Worm (Caenorhabditis elegans) whole organism, L4 larva: ENCODE results near the gene cht-5.

Source experiments
- D1046.2 ChIP-seq: fragments of 200-800 bp; sonication (Bioruptor generic); IDR thresholded peaks from 2 replicates; pipeline ENCODE4 v1.3.6; 2022; ENCODE audit warnings: missing genetic modification characterization, missing compliant biosample characterization
- F26F4.8 ChIP-seq: fragments of 200-800 bp; sonication (Bioruptor generic); conservative IDR thresholded peaks from 2 replicates; pipeline ENCODE4 v1.3.6; 2022; ENCODE audit warnings: missing genetic modification characterization, missing compliant biosample characterization
- F37D6.2 ChIP-seq: sonication (generic microtip); optimal IDR thresholded peaks from 2 replicates; lab custom pipeline; 2016; ENCODE audit warnings: mild to moderate bottlenecking, missing genetic modification characterization, missing compliant biosample characterization
- F49E8.2 ChIP-seq: sonication (generic microtip); optimal IDR thresholded peaks from 2 replicates; lab custom pipeline; 2016; ENCODE audit warnings: missing compliant biosample characterization, mild to moderate bottlenecking, missing genetic modification characterization, borderline replicate concordance
- R02D3.7 ChIP-seq: fragments of 150-350 bp; sonication (generic microtip); optimal IDR thresholded peaks from 3 replicates; lab custom pipeline; 2014; ENCODE audit warnings: missing biosample characterization, missing genetic modification characterization
- T26A8.4 ChIP-seq: fragments of 200-800 bp; sonication (Bioruptor generic); IDR thresholded peaks from 2 replicates; pipeline ENCODE4 v1.3.6; 2022; ENCODE audit warnings: missing genetic modification characterization, missing compliant biosample characterization
- Y48G9A.11 ChIP-seq: fragments of 200-800 bp; sonication (Bioruptor generic); IDR thresholded peaks from 2 replicates; pipeline ENCODE4 v1.3.6; 2022; ENCODE audit warnings: missing genetic modification reagents, missing genetic modification characterization, missing compliant biosample characterization
- Y75B8A.6 ChIP-seq: fragments of 200-800 bp; sonication (Bioruptor generic); IDR thresholded peaks from 2 replicates; pipeline ENCODE4 v1.3.6; 2022; ENCODE audit warnings: missing genetic modification reagents, missing genetic modification characterization, missing compliant biosample characterization
- ZK546.5 ChIP-seq, 2 experiments: sonication (generic microtip); optimal IDR thresholded peaks; 2 replicates each; lab custom pipeline; 2017; ENCODE audit warnings: missing biosample characterization in 2 of 2, missing genetic modification characterization in 2 of 2
- aly-2 ChIP-seq: sonication (generic microtip); optimal IDR thresholded peaks from 2 replicates; lab custom pipeline; 2018; ENCODE audit warnings: missing biosample characterization, missing genetic modification characterization
- ceh-20 ChIP-seq: fragments of 200-800 bp; sonication (Bioruptor generic); IDR thresholded peaks from 2 replicates; pipeline ENCODE4 v1.3.6; 2022; ENCODE audit warnings: missing genetic modification reagents, missing genetic modification characterization, missing compliant biosample characterization
- ceh-32 ChIP-seq: sonication (generic microtip); optimal IDR thresholded peaks from 2 replicates; lab custom pipeline; 2016; ENCODE audit warnings: mild to moderate bottlenecking, missing genetic modification characterization, missing compliant biosample characterization; ENCODE audit not compliant: poor library complexity
- ceh-62 ChIP-seq: sonication (generic microtip); optimal IDR thresholded peaks from 2 replicates; lab custom pipeline; 2017; ENCODE audit warnings: missing biosample characterization, missing genetic modification characterization
- ceh-82 ChIP-seq: sonication (generic microtip); optimal IDR thresholded peaks from 2 replicates; lab custom pipeline; 2017; ENCODE audit warnings: missing biosample characterization, missing genetic modification characterization
- ces-1 ChIP-seq: fragments of 150-350 bp; sonication (generic microtip); optimal IDR thresholded peaks from 4 replicates; lab custom pipeline; 2014; ENCODE audit warnings: missing biosample characterization, missing genetic modification reagents, missing genetic modification characterization
- cey-2 ChIP-seq: sonication (generic microtip); optimal IDR thresholded peaks from 3 replicates; lab custom pipeline; 2017; ENCODE audit warnings: missing genetic modification characterization, mild to moderate bottlenecking, missing compliant biosample characterization, antibody characterized with exemption, borderline replicate concordance; ENCODE audit not compliant: insufficient read depth
- ctbp-1 ChIP-seq: fragments of 200-800 bp; sonication (Bioruptor generic); IDR thresholded peaks from 2 replicates; pipeline ENCODE4 v1.3.6; 2022; ENCODE audit warnings: missing genetic modification reagents, missing genetic modification characterization, missing compliant biosample characterization
- daf-8 ChIP-seq: fragments of 200-800 bp; sonication (Bioruptor generic); IDR thresholded peaks from 2 replicates; pipeline ENCODE4 v1.3.6; 2022; ENCODE audit warnings: missing genetic modification characterization, missing compliant biosample characterization
- dmd-6 ChIP-seq: fragments of 200-800 bp; sonication (Bioruptor generic); IDR thresholded peaks from 2 replicates; pipeline ENCODE4 v1.3.6; 2022; ENCODE audit warnings: missing genetic modification reagents, missing genetic modification characterization, missing compliant biosample characterization
- dmd-8 ChIP-seq: fragments of 200-800 bp; sonication (Bioruptor generic); IDR thresholded peaks from 2 replicates; pipeline ENCODE4 v1.3.6; 2022; ENCODE audit warnings: missing genetic modification characterization, missing compliant biosample characterization
- egl-27 ChIP-seq: sonication (generic microtip); optimal IDR thresholded peaks from 3 replicates; lab custom pipeline; 2017; ENCODE audit warnings: missing biosample characterization, missing genetic modification reagents, missing genetic modification characterization
- fos-1 ChIP-seq: fragments of 150-350 bp; optimal IDR thresholded peaks from 2 replicates; lab custom pipeline; 2014; ENCODE audit warnings: missing biosample characterization, missing genetic modification characterization
- hlh-11 ChIP-seq: fragments of 200-800 bp; sonication (Bioruptor generic); optimal IDR thresholded peaks from 2 replicates; lab custom pipeline; 2018; ENCODE audit warnings: mild to moderate bottlenecking, missing genetic modification characterization, missing compliant biosample characterization
- hlh-30 ChIP-seq: sonication (generic microtip); optimal IDR thresholded peaks from 2 replicates; lab custom pipeline; 2017; ENCODE audit warnings: antibody characterized with exemption, mild to moderate bottlenecking, missing genetic modification characterization, missing compliant biosample characterization; ENCODE audit not compliant: insufficient read depth
- jun-1 ChIP-seq: fragments of 150-350 bp; optimal IDR thresholded peaks from 2 replicates; lab custom pipeline; 2014; ENCODE audit warnings: missing biosample characterization, missing genetic modification reagents, missing genetic modification characterization
- lin-1 ChIP-seq: fragments of 200-800 bp; sonication (Bioruptor generic); IDR thresholded peaks from 2 replicates; pipeline ENCODE4 v1.3.6; 2022; ENCODE audit warnings: missing genetic modification reagents, missing genetic modification characterization, missing compliant biosample characterization
- lin-29 ChIP-seq: fragments of 200-800 bp; sonication (Bioruptor generic); IDR thresholded peaks from 2 replicates; pipeline ENCODE4 v1.3.6; 2022; ENCODE audit warnings: missing genetic modification reagents, missing genetic modification characterization, missing compliant biosample characterization
- mep-1 ChIP-seq: fragments of 150-350 bp; sonication (generic microtip); optimal IDR thresholded peaks from 3 replicates; lab custom pipeline; 2014; ENCODE audit warnings: missing biosample characterization, missing genetic modification characterization
- mes-2 ChIP-seq: sonication (generic microtip); optimal IDR thresholded peaks from 2 replicates; lab custom pipeline; 2016; ENCODE audit warnings: missing genotype, mild to moderate bottlenecking, missing genetic modification characterization, missing compliant biosample characterization; ENCODE audit not compliant: poor library complexity, severe bottlenecking
- mxl-2 ChIP-seq: fragments of 200-800 bp; sonication (Bioruptor generic); conservative IDR thresholded peaks from 2 replicates; pipeline ENCODE4 v1.3.6; 2022; ENCODE audit warnings: missing genetic modification reagents, missing genetic modification characterization, missing compliant biosample characterization
- nhr-102 ChIP-seq: sonication (generic microtip); optimal IDR thresholded peaks from 2 replicates; lab custom pipeline; 2016; ENCODE audit warnings: mild to moderate bottlenecking, missing genetic modification characterization, moderate library complexity, missing compliant biosample characterization
- nhr-28 ChIP-seq: fragments of 150-350 bp; optimal IDR thresholded peaks from 2 replicates; lab custom pipeline; 2014; ENCODE audit warnings: missing biosample characterization, missing genetic modification characterization
- nhr-41 ChIP-seq: fragments of 200-800 bp; sonication (Bioruptor generic); IDR thresholded peaks from 2 replicates; pipeline ENCODE4 v1.3.6; 2022; ENCODE audit warnings: missing genetic modification reagents, missing genetic modification characterization, missing compliant biosample characterization
- nhr-42 ChIP-seq: fragments of 200-800 bp; sonication (Bioruptor generic); IDR thresholded peaks from 2 replicates; pipeline ENCODE4 v1.3.6; 2022; ENCODE audit warnings: missing genetic modification characterization, missing compliant biosample characterization
- nhr-76 ChIP-seq: fragments of 150-350 bp; optimal IDR thresholded peaks from 2 replicates; lab custom pipeline; 2014; ENCODE audit warnings: missing biosample characterization, missing genetic modification characterization
- nhr-77 ChIP-seq: fragments of 150-350 bp; optimal IDR thresholded peaks from 2 replicates; lab custom pipeline; 2014; ENCODE audit warnings: missing biosample characterization, missing genetic modification characterization
- pha-4 ChIP-seq, 2 experiments: fragments of 150-350 bp in 1 of 2; fragments of 200-800 bp in 1 of 2; sonication (Bioruptor generic) in 1 of 2; IDR thresholded peaks in 1 of 2; optimal IDR thresholded peaks in 1 of 2; 2 replicates each; pipeline versions ENCODE4 v1.3.6 to Lab custom; 2014 to 2022; ENCODE audit warnings: missing genetic modification characterization in 2 of 2, missing genetic modification reagents in 2 of 2, missing biosample characterization in 1 of 2, missing compliant biosample characterization in 1 of 2
- php-3 ChIP-seq: fragments of 200-800 bp; sonication (Bioruptor generic); IDR thresholded peaks from 2 replicates; pipeline ENCODE4 v1.3.6; 2022; ENCODE audit warnings: missing genetic modification reagents, missing genetic modification characterization, missing compliant biosample characterization
- pqm-1 ChIP-seq: sonication (generic microtip); optimal IDR thresholded peaks from 2 replicates; lab custom pipeline; 2017; ENCODE audit warnings: missing biosample characterization, missing genetic modification characterization
- rbr-2 ChIP-seq: sonication (generic microtip); optimal IDR thresholded peaks from 2 replicates; lab custom pipeline; 2016; ENCODE audit warnings: missing genotype, missing genetic modification characterization, missing compliant biosample characterization
- sdz-12 ChIP-seq: fragments of 200-800 bp; sonication (Bioruptor generic); optimal IDR thresholded peaks from 2 replicates; lab custom pipeline; 2018; ENCODE audit warnings: mild to moderate bottlenecking, missing genetic modification characterization, missing compliant biosample characterization
- snpc-1.2 ChIP-seq: fragments of 200-800 bp; sonication (Bioruptor generic); IDR thresholded peaks from 2 replicates; pipeline ENCODE4 v1.3.6; 2022; ENCODE audit warnings: missing genetic modification reagents, missing genetic modification characterization, missing compliant biosample characterization
- snpc-4 ChIP-seq: fragments of 150-350 bp; optimal IDR thresholded peaks from 2 replicates; lab custom pipeline; 2014; ENCODE audit warnings: missing biosample characterization, missing genetic modification characterization
- spr-3 ChIP-seq: fragments of 200-800 bp; sonication (Bioruptor generic); optimal IDR thresholded peaks from 2 replicates; lab custom pipeline; 2018; ENCODE audit warnings: mild to moderate bottlenecking, missing genetic modification characterization, missing compliant biosample characterization
- tra-1 ChIP-seq: fragments of 200-800 bp; sonication (Bioruptor generic); IDR thresholded peaks from 2 replicates; pipeline ENCODE4 v1.3.6; 2022; ENCODE audit warnings: missing genetic modification reagents, missing genetic modification characterization, missing compliant biosample characterization
- unc-39 ChIP-seq: sonication (generic microtip); optimal IDR thresholded peaks from 2 replicates; lab custom pipeline; 2017; ENCODE audit warnings: missing biosample characterization, missing genetic modification characterization
- unc-62 ChIP-seq, 3 experiments: fragments of 150-350 bp in 1 of 3; sonication (generic microtip); optimal IDR thresholded peaks in 2 of 3; peaks in 1 of 3; 1 replicate in 1 of 3; 2 replicates in 2 of 3; lab custom pipeline; 2014 to 2017; ENCODE audit warnings: missing biosample characterization in 3 of 3, missing genetic modification characterization in 3 of 3, missing genetic modification reagents in 3 of 3, missing genotype in 1 of 3
- vab-7 ChIP-seq: fragments of 200-800 bp; sonication (Bioruptor generic); IDR thresholded peaks from 2 replicates; pipeline ENCODE4 v1.3.6; 2022; ENCODE audit warnings: missing genetic modification reagents, missing genetic modification characterization, missing compliant biosample characterization
- zfp-2 ChIP-seq: sonication (generic microtip); optimal IDR thresholded peaks from 2 replicates; lab custom pipeline; 2016; ENCODE audit warnings: mild to moderate bottlenecking, missing genetic modification characterization, missing compliant biosample characterization
- zip-2 ChIP-seq: fragments of 150-350 bp; optimal IDR thresholded peaks from 2 replicates; lab custom pipeline; 2014; ENCODE audit warnings: missing biosample characterization, missing genetic modification characterization
- ztf-11 ChIP-seq: fragments of 150-350 bp; optimal IDR thresholded peaks from 2 replicates; lab custom pipeline; 2014; ENCODE audit warnings: missing biosample characterization, missing genetic modification characterization

cht-5 gene

ce11 chrV:10087103-10087502, 27.3 kb upstream of the cht-5 start, which contains the start of gene R04B5.5 (continued):
- TF ChIP-seq zip-2 (no peak), T26A8.4 (no peak), ceh-32 (tag; lab: Kevin White, UChicago) (no peak), rbr-2 (tag; lab: Kevin White, UChicago) (no peak), spr-3 (GFP tag; lab: Kevin White, UChicago) (no peak), nhr-42 (no peak), ceh-20 (GFP tag; lab: Robert Waterston, UW) (no peak), hlh-30 (tag; lab: Kevin White, UChicago) (peak; percentile 58), jun-1 (tag; lab: Kevin White, UChicago) (no peak), ces-1 (GFP tag; lab: Kevin White, UChicago) (no peak), unc-62 (GFP tag; optimal IDR thresholded peaks at IDR 0.05 in 1 of 2; lab: Kevin White, UChicago) (no peak), unc-62 (tag; optimal IDR thresholded peaks at IDR 0.05; lab: Kevin White, UChicago) (no peak), snpc-1.2 (GFP tag; lab: Robert Waterston, UW) (no peak), hlh-11 (tag; lab: Kevin White, UChicago) (peak; percentile 74), php-3 (GFP tag; lab: Robert Waterston, UW) (peak; percentile 89), nhr-102 (tag; lab: Kevin White, UChicago) (peak; percentile 48), daf-8 (GFP tag; lab: Robert Waterston, UW) (no peak), lin-1 (GFP tag; lab: Robert Waterston, UW) (no peak), Y48G9A.11 (GFP tag; lab: Robert Waterston, UW) (no peak), dmd-8 (no peak), egl-27 (no peak), Y75B8A.6 (no peak), unc-39 (tag; lab: Kevin White, UChicago) (no peak), nhr-76 (tag; lab: Kevin White, UChicago) (no peak), ceh-82 (tag; lab: Kevin White, UChicago) (no peak), F26F4.8 (GFP tag; lab: Robert Waterston, UW) (no peak), snpc-4 (tag; lab: Kevin White, UChicago) (no peak), R02D3.7 (tag; lab: Kevin White, UChicago) (no peak), pqm-1 (tag; lab: Kevin White, UChicago) (peak; percentile 37), fos-1 (no peak), F49E8.2 (no peak), vab-7 (GFP tag; lab: Robert Waterston, UW) (no peak), F37D6.2 (tag; lab: Kevin White, UChicago) (no peak), mxl-2 (GFP tag; lab: Robert Waterston, UW) (no peak), sdz-12 (GFP tag; lab: Kevin White, UChicago) (no peak), aly-2 (tag; lab: Kevin White, UChicago) (no peak), D1046.2 (GFP tag; lab: Robert Waterston, UW) (no peak), ztf-11 (no peak), dmd-6 (GFP tag; lab: Robert Waterston, UW) (peak; percentile 67), mes-2 (no peak), lin-29 (no peak), ceh-62 (tag; lab: Kevin White, UChicago) (no peak), pha-4 (GFP tag; IDR thresholded peaks at IDR 0.05; lab: Robert Waterston, UW) (no peak), pha-4 (tag; optimal IDR thresholded peaks at IDR 0.05; lab: Kevin White, UChicago) (no peak), ZK546.5 (tag; optimal IDR thresholded peaks at IDR 0.05; lab: Kevin White, UChicago) (no peak), nhr-41 (GFP tag; lab: Robert Waterston, UW) (no peak), cey-2 (tag; lab: Kevin White, UChicago) (no peak), nhr-77 (tag; lab: Kevin White, UChicago) (peak; percentile 89), zfp-2 (tag; lab: Kevin White, UChicago) (no peak), mep-1 (tag; lab: Kevin White, UChicago) (peak; percentile 13), nhr-28 (peak; percentile 90), ctbp-1 (GFP tag; lab: Robert Waterston, UW) (no peak), tra-1 (GFP tag; lab: Robert Waterston, UW) (0 out of 2 replicates have a peak, but pooled peaks have one; percentile 46)
